Fruit fly (Drosophila melanogaster): ENCODE data around the gene ear.

The ear gene

DNA sequence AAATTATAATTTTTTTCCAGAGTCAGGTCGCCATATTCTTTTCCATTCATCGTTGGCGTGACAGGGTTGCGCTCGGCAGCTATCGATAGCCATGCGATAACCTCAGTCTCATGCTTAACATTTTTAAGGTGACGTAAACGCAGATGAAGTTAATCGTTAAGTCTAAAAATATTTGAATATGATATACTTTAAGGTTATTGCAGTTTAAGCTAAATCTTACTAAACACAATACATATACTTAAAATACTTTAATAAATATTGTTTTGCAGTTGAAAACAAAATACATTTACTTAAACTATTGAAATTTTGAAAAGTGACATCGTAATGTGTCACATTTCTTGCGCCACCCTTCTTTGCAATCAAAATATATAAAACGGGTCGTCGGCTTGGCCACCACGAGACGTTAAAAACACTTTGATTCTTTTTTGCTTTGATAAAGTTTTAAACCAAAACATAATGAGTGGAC, 45.4 kb upstream of the ear start, which contains the start of the genes Cp190 and CG4338 (continued):
- TF ChIP-seq CG14667 (GFP tag; IDR thresholded peaks at IDR 0.05), result peak; percentile 93
- peak; percentile 97 for TF ChIP-seq CG17385 (GFP tag; optimal IDR thresholded peaks at IDR 0.05)
- TF ChIP-seq CG3726 (GFP tag; IDR thresholded peaks at IDR 0.05), result peak; percentile 96
- TF ChIP-seq Pdp1 (GFP tag; optimal IDR thresholded peaks at IDR 0.05), result peak; percentile 94 to 95
- peak; percentile 74 for TF ChIP-seq HLH4C (GFP tag; IDR thresholded peaks at IDR 0.05; ENCODE audit: partially characterized antibody)
- peak; percentile 85; the same call in 1 of the 2 replicates for TF ChIP-seq CG43689 (GFP tag; IDR thresholded peaks at IDR 0.05)
- TF ChIP-seq CG8281 (tag; optimal IDR thresholded peaks at IDR 0.05), result peak; percentile 93
- peak; percentile 91 for TF ChIP-seq CG17612 (GFP tag; IDR thresholded peaks at IDR 0.05)
- peak; percentile 95 for TF ChIP-seq ci (GFP tag; IDR thresholded peaks at IDR 0.05)
- TF ChIP-seq NC2α (GFP tag; optimal IDR thresholded peaks at IDR 0.05), result peak; percentile 72
- peak in 1 of 3 experiments; percentile 99 for TF ChIP-seq lola (GFP tag; optimal IDR thresholded peaks at IDR 0.05)
- TF ChIP-seq Hr78 (GFP tag; optimal IDR thresholded peaks at IDR 0.05), result peak in 1 of 2 experiments; percentile 92
- peak; percentile 96 for TF ChIP-seq so (GFP tag; IDR thresholded peaks at IDR 0.05)
- TF ChIP-seq CG32772 (GFP tag; IDR thresholded peaks at IDR 0.05), result peak; percentile 97
- TF ChIP-seq CG14710 (tag; optimal IDR thresholded peaks at IDR 0.05), result peak; percentile 99
- peak; percentile 99 for TF ChIP-seq Fer2 (tag; optimal IDR thresholded peaks at IDR 0.05)
- peak; percentile 96 for TF ChIP-seq ranshi (GFP tag; IDR thresholded peaks at IDR 0.05)
- TF ChIP-seq Oaz (GFP tag; IDR thresholded peaks at IDR 0.05), result peak; percentile 90
- TF ChIP-seq HLH54F (GFP tag; optimal IDR thresholded peaks at IDR 0.05), result peak; percentile 90
- TF ChIP-seq CG15011 (GFP tag; optimal IDR thresholded peaks at IDR 0.05), result peak; percentile 96
- peak; percentile 86 for TF ChIP-seq CG17802 (tag; optimal IDR thresholded peaks at IDR 0.05)
- peak; percentile 98 for TF ChIP-seq zen (tag; optimal IDR thresholded peaks at IDR 0.05)
- TF ChIP-seq Gsc (GFP tag; IDR thresholded peaks at IDR 0.05), result peak; percentile 87; the same call in 1 of the 2 replicates
- peak; percentile 99 for TF ChIP-seq CG12391 (tag; optimal IDR thresholded peaks at IDR 0.05)
- peak; percentile 90 for TF ChIP-seq CG10274 (GFP tag; optimal IDR thresholded peaks at IDR 0.05)
- TF ChIP-seq CG10979 (tag; optimal IDR thresholded peaks at IDR 0.05), result peak; percentile 98
- peak; percentile 84 for TF ChIP-seq bowl (GFP tag; IDR thresholded peaks at IDR 0.05)
- TF ChIP-seq Sin3A (optimal IDR thresholded peaks at IDR 0.05), result peak; percentile 89
- peak; percentile 95 for TF ChIP-seq CG10959 (GFP tag; IDR thresholded peaks at IDR 0.05)
- no peak for TF ChIP-seq Hr39 (optimal IDR thresholded peaks at IDR 0.05)
- TF ChIP-seq D (optimal IDR thresholded peaks at IDR 0.05), result no peak
- peak; percentile 96 for TF ChIP-seq D (GFP tag; optimal IDR thresholded peaks at IDR 0.05)
- peak; percentile 75 for TF ChIP-seq sima (GFP tag; optimal IDR thresholded peaks at IDR 0.05)
- TF ChIP-seq CG34224 (GFP tag; IDR thresholded peaks at IDR 0.05; ENCODE audit: partially characterized antibody), result peak; percentile 37; the same call in 2 of the 3 replicates
- TF ChIP-seq BEAF-32 (GFP tag; optimal IDR thresholded peaks at IDR 0.05), result peak; percentile 93
- TF ChIP-seq CG8089 (GFP tag; optimal IDR thresholded peaks at IDR 0.05), result peak; percentile 83
- peak; percentile 98 for TF ChIP-seq esg (GFP tag; conservative IDR thresholded peaks at IDR 0.05)
- TF ChIP-seq CG1602 (GFP tag; optimal IDR thresholded peaks at IDR 0.05), result peak; percentile 98
- TF ChIP-seq CG13424 (tag; optimal IDR thresholded peaks at IDR 0.05), result peak; percentile 99
- TF ChIP-seq hb (GFP tag; IDR thresholded peaks at IDR 0.05; ENCODE audit: partially characterized antibody), result peak; percentile 72
- TF ChIP-seq inv (GFP tag; IDR thresholded peaks at IDR 0.05; ENCODE audit: partially characterized antibody), result peak; percentile 71
- TF ChIP-seq CG2199 (GFP tag; IDR thresholded peaks at IDR 0.05), result peak; percentile 89; the same call in 2 of the 3 replicates
- peak; percentile 59 for TF ChIP-seq zf30C (GFP tag; optimal IDR thresholded peaks at IDR 0.05)
- TF ChIP-seq CTCF (GFP tag; optimal IDR thresholded peaks at IDR 0.05), result peak; percentile 68
- TF ChIP-seq mam (GFP tag; optimal IDR thresholded peaks at IDR 0.05), result peak; percentile 93
- TF ChIP-seq Hey (tag; optimal IDR thresholded peaks at IDR 0.05), result peak; percentile 90
- TF ChIP-seq CG15514 (GFP tag; optimal IDR thresholded peaks at IDR 0.05), result peak; percentile 93
- TF ChIP-seq CG13296 (GFP tag; optimal IDR thresholded peaks at IDR 0.05), result peak; percentile 99
- TF ChIP-seq nau (GFP tag; optimal IDR thresholded peaks at IDR 0.05), result no peak
- TF ChIP-seq CG17912 (GFP tag; optimal IDR thresholded peaks at IDR 0.05), result peak; percentile 93
- peak; percentile 99 for TF ChIP-seq sens (GFP tag)
